Fruit fly (Drosophila melanogaster): ENCODE data around the gene CG5199.
A peak's percentile ranks its signal among the peaks of the same experiment; 100 is the strongest.

The CG5199 gene

DNA sequence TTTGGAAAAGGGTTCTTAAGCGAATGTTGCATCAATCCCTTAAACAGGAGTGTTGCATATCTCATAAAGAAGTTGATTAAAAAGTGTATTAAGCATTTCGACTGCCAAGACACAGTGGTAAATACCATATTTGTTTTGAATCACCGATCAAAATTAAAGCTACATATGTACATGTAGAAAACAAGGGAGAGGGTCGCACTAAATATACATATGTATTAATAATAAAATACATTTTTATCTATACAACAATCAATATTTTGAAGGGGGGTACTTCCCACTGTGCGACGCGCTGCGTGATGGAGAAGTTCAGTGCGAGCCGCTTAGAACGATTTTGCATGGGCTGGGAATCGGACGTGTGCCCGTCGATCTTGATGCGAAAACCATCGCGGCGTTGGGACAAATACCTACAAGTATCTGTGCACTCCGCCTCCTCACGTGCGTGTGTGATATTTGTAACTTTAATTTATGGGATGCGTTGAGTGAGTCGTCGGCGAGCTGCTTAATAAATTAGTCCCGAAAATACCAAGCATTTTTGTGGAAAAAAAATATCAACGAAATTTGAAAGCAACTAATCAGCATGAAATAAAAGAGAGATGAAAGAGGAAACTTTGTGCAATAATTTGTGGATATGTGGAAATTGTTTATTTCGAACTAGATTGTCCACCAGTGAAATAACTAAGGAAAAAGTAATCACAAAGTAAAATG lies 7.7 kb downstream of the CG5199 start (continued):
- TF ChIP-seq lov (optimal IDR thresholded peaks at IDR 0.05) = no peak
- TF ChIP-seq lov (GFP tag; IDR thresholded peaks at IDR 0.05) = peak; percentile 89
- TF ChIP-seq zfh1 (GFP tag; IDR thresholded peaks at IDR 0.05) = peak; percentile 94
- no peak for TF ChIP-seq unc-4 (GFP tag; IDR thresholded peaks at IDR 0.05; ENCODE audit: partially characterized antibody)
- peak; percentile 89 for TF ChIP-seq CG11504 (tag; optimal IDR thresholded peaks at IDR 0.05)
- TF ChIP-seq klu (GFP tag; IDR thresholded peaks at IDR 0.05) = peak; percentile 79
- peak; percentile 13 to 49 for TF ChIP-seq Pdp1 (GFP tag; optimal IDR thresholded peaks at IDR 0.05)
- TF ChIP-seq mirr (GFP tag; optimal IDR thresholded peaks at IDR 0.05) = no peak
- TF ChIP-seq pho (GFP tag; optimal IDR thresholded peaks at IDR 0.05) = peak; percentile 11
- TF ChIP-seq ranshi (GFP tag; IDR thresholded peaks at IDR 0.05) = peak; percentile 91
- peak; percentile 74 for TF ChIP-seq CG17612 (GFP tag; IDR thresholded peaks at IDR 0.05)
- peak; percentile 26 for TF ChIP-seq NC2β (GFP tag; optimal IDR thresholded peaks at IDR 0.05)
- peak; percentile 78 for TF ChIP-seq CG1602 (GFP tag; optimal IDR thresholded peaks at IDR 0.05)
- peak; percentile 40 for TF ChIP-seq CG12299 (tag; optimal IDR thresholded peaks at IDR 0.05)
- peak; percentile 88 for TF ChIP-seq CG11456 (GFP tag; IDR thresholded peaks at IDR 0.05)
- peak; percentile 56 for TF ChIP-seq CG12155 (GFP tag; optimal IDR thresholded peaks at IDR 0.05)
- TF ChIP-seq CG10366 (GFP tag; IDR thresholded peaks at IDR 0.05) = peak; percentile 90
- peak; percentile 90 for TF ChIP-seq CG1603 (tag; optimal IDR thresholded peaks at IDR 0.05)
- TF ChIP-seq Elba2 (GFP tag; optimal IDR thresholded peaks at IDR 0.05) = peak; percentile 32
- TF ChIP-seq grn (GFP tag; optimal IDR thresholded peaks at IDR 0.05) = peak; percentile 23
- TF ChIP-seq Doc3 (GFP tag; IDR thresholded peaks at IDR 0.05; ENCODE audit: partially characterized antibody) = no peak
- TF ChIP-seq CG13624 (GFP tag; optimal IDR thresholded peaks at IDR 0.05) = peak; percentile 16
- TF ChIP-seq CG16815 (GFP tag; optimal IDR thresholded peaks at IDR 0.05) = peak; percentile 79
- TF ChIP-seq cad (GFP tag; optimal IDR thresholded peaks at IDR 0.05) = no peak
- peak; percentile 76 for TF ChIP-seq CG9215 (GFP tag; IDR thresholded peaks at IDR 0.05)
- TF ChIP-seq CG8478 (optimal IDR thresholded peaks at IDR 0.05) = no peak
- no peak for TF ChIP-seq zf30C (GFP tag; optimal IDR thresholded peaks at IDR 0.05)
- TF ChIP-seq eve (GFP tag; optimal IDR thresholded peaks at IDR 0.05) = peak in 1 of 2 experiments; percentile 62
- TF ChIP-seq pzg (GFP tag; optimal IDR thresholded peaks at IDR 0.05) = peak; percentile 0
- peak; percentile 74 for TF ChIP-seq odd (GFP tag; optimal IDR thresholded peaks at IDR 0.05)
- TF ChIP-seq exex (tag; optimal IDR thresholded peaks at IDR 0.05) = peak; percentile 17
- TF ChIP-seq CG13775 (GFP tag; optimal IDR thresholded peaks at IDR 0.05) = peak; percentile 79
- peak; percentile 42 for TF ChIP-seq Dad (GFP tag; optimal IDR thresholded peaks at IDR 0.05)
- TF ChIP-seq CG17328 (GFP tag; IDR thresholded peaks at IDR 0.05) = peak; percentile 94
- TF ChIP-seq ems (GFP tag; optimal IDR thresholded peaks at IDR 0.05) = peak; percentile 56
- peak; percentile 91 for TF ChIP-seq lmd (GFP tag; IDR thresholded peaks at IDR 0.05)
- TF ChIP-seq GATAe (GFP tag; conservative IDR thresholded peaks at IDR 0.05) = peak; percentile 63; the same call in 1 of the 2 replicates
- no peak for TF ChIP-seq slp2 (GFP tag; optimal IDR thresholded peaks at IDR 0.05)
- TF ChIP-seq gfzf (GFP tag; optimal IDR thresholded peaks at IDR 0.05) = no peak
- TF ChIP-seq CG6683 (GFP tag; optimal IDR thresholded peaks at IDR 0.05) = peak; percentile 68
- peak; percentile 90 for TF ChIP-seq CG17359 (tag; optimal IDR thresholded peaks at IDR 0.05)
- TF ChIP-seq C15 (GFP tag; IDR thresholded peaks at IDR 0.05) = peak; percentile 80; the same call in 2 of the 3 replicates
- TF ChIP-seq CG12659 (GFP tag; optimal IDR thresholded peaks at IDR 0.05) = peak; percentile 88
- peak; percentile 84 for TF ChIP-seq cwo (GFP tag; optimal IDR thresholded peaks at IDR 0.05)
- TF ChIP-seq CG8944 (GFP tag; optimal IDR thresholded peaks at IDR 0.05) = no peak
- TF ChIP-seq fd96Cb (tag; optimal IDR thresholded peaks at IDR 0.05) = peak; percentile 87
- peak; percentile 47 for TF ChIP-seq schlank (tag; optimal IDR thresholded peaks at IDR 0.05)
- TF ChIP-seq CG5245 (GFP tag; optimal IDR thresholded peaks at IDR 0.05) = peak; percentile 80
- TF ChIP-seq CG1024 (GFP tag; IDR thresholded peaks at IDR 0.05) = peak; percentile 89
- peak; percentile 22 for TF ChIP-seq CG4617 (GFP tag; optimal IDR thresholded peaks at IDR 0.05; ENCODE audit: borderline replicate concordance)
